Worm (Caenorhabditis elegans): Measurements from ENCODE around the gene add-2.

Gene add-2

DNA sequence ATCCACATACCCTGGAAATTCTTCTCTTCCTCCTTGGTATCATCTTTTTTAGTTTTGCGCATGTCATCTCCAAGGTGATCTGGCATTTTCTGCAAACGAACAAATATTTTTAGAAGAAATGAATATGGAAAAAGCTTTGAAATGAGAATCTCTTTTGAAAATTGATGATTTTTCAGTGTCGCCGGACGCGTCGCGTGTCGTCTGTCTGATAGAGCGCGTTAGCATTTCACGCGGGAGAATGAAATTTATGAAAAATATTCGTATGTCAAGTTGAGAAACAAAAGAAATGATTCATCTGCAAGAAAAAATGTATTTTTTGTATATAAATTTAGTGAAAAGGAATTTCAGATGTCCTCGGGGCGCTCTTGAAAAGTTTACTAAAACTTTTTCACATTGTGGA, 30.9 kb downstream of the add-2 start, which contains the start of gene rpt-1:
TSS of gene rpt-1 (minus strand) at position 89 of the 400 bp plus-strand sequence.
- TF ChIP-seq unc-62 (GFP tag; optimal IDR thresholded peaks at IDR 0.05), result no peak

DNA sequence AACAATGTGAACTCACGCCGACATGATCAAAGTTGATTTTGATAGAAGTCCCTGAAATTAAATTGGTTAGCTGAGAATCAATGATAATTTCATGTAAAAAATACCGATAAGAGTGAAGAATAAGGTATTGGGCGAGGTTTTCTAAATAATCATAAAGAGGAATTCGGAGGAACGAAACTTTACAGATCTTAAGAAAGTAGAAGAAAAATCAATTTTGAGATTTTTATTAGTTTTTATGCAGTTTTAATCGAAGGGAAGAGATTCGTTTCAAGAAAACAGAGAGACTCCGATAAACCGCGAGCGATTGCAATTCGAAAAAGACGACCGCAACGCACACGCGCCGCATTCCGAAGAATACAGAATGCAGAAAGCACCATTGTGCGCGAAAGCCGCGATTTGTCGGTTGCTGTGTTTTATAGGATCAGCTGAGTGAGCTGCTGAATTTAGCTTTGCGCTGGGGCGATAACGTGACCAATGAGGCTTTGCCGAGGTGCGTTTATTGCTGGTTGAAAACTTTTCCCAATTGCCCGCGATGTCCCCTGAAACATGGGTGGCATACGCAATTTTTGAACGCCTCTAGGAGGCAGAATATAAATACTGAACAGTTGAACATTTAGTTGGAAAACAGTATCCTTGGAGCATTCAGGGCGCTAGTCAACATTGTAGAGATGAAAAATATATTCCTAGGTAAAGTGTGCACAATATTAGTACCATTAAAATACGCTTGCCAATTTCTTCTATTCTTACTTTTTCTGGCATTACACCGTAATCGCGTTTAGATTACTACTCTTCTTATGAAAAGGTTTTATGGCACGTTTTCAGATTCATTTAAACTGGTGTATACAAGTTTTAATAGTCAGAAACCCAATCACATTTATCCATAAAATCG, 33.3 kb downstream of the add-2 start, which contains the start of gene snr-4:
TSS of gene snr-4 (minus strand) at position 51 of the 889 bp plus-strand sequence.
- no peak for TF ChIP-seq unc-62 (GFP tag; optimal IDR thresholded peaks at IDR 0.05)

DNA sequence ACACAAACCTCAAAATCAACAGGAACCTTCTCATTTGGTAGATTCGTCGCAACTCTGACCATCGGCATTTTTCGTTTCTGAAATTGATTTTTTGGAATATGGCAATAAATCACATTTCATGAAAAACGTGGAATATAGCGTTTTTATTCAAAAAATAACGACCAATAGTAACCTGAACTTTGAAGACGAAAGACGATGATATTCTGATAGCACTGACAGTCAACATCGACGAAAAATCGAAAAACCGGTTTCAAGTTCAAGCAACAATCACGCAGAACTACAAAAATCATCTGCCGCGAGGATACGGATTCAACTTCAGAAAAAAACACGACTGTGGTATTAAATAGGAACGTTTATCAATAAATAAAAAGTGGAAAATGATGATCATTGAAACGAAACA, 35.0 kb downstream of the add-2 start, which contains the start of gene mif-2:
TSS of gene mif-2 (minus strand) at position 281 of the 400 bp plus-strand sequence.
- TF ChIP-seq unc-62 (GFP tag; optimal IDR thresholded peaks at IDR 0.05), result no peak

DNA sequence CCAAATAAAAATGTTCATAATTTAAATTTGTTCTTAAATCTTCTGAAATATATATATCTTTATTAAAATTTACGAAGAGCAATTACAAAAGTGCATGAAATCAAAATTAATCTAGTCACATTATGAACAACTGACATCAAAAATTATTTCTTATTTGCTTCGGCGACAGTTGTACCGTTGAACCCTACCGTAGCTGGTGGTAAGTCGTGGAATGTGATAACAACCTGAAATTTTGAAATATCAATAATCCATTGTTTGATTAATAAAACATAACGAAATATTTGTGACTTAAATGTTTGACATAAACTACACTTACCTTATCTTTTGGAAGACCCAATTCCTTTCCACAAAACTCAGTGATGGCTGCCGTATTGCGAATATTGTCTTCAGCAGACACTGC, 36.5 kb downstream of the add-2 start:
- TF ChIP-seq unc-62 (GFP tag; optimal IDR thresholded peaks at IDR 0.05), result no peak

DNA sequence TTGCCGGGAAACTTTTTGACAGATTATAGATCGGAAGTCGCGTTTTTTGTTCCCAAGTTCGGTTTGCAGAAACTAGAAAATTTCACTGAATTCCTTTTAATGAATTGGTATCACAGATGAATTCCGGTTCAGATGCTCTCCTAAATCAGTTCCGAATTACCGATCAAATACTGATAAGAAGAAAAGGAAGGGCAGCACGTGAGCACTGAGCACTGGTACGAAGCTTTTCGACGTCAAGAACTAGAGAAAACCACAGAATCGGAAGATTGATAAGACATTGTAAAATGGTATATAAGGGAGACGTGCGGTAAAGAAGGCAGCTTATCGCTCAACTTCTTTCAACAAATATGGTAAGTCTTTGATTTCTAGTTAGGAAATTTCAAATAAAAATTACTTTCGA, 38.0 kb downstream of the add-2 start, which contains the start of gene cpr-1:
TSS of gene cpr-1 (plus strand) at position 319 of the 400 bp plus-strand sequence.
- TF ChIP-seq unc-62 (GFP tag; optimal IDR thresholded peaks at IDR 0.05), result no peak

DNA sequence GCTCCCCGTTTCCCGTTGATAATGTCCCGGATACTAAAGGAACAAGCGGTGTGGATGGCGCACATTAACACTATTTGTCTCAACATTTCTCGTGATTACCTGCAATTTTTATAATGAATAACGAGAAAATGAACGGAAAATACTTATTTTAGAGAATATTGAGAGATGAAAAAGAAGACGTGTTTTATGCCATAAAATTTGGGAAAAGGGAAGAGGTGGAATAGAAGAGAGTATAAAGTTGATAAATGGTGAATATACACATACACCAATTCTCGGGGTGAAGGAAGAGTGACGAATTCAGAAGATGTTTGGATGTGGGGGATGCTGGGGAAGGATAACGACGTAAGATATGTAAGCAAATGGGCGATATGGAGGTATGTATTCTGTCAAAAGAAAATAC, 48.5 kb downstream of the add-2 start, which contains the start of gene F58H1.7:
TSS of gene F58H1.7 (minus strand) at position 101 of the 400 bp plus-strand sequence.
- TF ChIP-seq unc-62 (GFP tag; optimal IDR thresholded peaks at IDR 0.05), result no peak

DNA sequence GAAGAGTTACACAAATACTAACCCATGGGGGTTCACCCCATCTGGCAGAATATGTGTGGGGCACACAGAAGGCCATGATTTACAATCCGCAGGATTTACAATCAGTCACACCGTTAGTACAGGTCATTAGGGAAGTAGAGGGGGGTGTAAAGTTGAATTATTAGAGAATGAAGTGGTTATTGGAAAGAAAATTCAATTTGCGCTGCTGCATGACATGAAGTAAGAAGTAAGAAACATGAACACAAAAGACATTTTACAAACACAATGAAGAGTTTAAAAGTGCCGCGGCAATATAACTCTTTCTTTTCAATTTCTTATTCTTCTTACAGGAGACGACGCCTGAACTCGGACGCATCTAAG, 52.4 kb downstream of the add-2 start:
- no peak for TF ChIP-seq unc-62 (GFP tag; optimal IDR thresholded peaks at IDR 0.05)

DNA sequence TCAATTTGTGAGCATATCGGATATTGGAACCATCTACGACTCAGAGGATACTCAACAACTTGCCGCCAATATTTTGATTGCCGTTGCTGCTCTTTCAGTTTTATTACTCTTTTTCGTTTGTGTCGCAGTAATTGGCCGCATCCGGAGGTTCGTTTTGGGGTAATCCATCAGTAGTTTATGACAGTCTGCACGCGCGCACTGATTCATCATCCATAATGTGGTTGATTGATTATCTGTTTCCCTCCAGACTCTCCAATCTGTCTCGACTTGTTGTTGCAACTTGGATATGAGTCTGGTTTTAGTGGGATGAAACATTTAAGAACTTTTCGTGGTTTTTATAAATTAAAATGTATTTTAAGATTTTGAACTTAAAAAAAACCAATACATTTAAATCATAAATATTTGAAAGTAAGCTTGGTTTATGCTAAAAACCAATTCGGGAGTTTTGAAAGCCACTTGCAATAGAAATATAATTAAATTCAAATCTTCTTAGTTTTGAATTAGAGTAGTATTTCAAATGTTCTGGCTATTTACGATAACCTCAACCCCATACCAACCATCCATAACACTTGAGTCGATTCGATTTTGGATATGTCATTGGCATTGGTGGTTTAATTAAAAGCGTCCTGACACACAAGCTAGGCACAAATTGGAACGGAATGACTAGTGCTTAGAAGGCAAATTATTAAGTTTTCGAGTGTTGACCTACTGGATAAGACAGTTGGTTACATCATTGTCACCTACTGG, 52.9 kb downstream of the add-2 start:
- TF ChIP-seq unc-62 (GFP tag; optimal IDR thresholded peaks at IDR 0.05), result no peak

All from whole organism, dauer.